Fruit fly (Drosophila melanogaster) whole organism, embryonic: ENCODE data around the gene Klp68D.
A peak's percentile ranks its signal among the peaks of the same experiment; 100 is the strongest.

ENCODE experiments used
- Antp ChIP-seq: fragments of 200-800 bp; sonication (Bioruptor generic); optimal IDR thresholded peaks from 3 replicates; lab custom pipeline; 2016; ENCODE audit warnings: missing biosample characterization, missing genetic modification characterization
- Atf6 ChIP-seq: fragments of 200-800 bp; sonication (Bioruptor generic); IDR thresholded peaks from 2 replicates; pipeline ENCODE4 v1.3.6; 2022; ENCODE audit warnings: missing biosample characterization, missing genetic modification characterization
- C15 ChIP-seq: fragments of 200-800 bp; sonication (Bioruptor generic); IDR thresholded peaks from 3 replicates; pipeline ENCODE4 v1.3.6; 2022; ENCODE audit warnings: missing biosample characterization, missing genetic modification characterization
- CG10321 ChIP-seq: fragments of 200-800 bp; sonication (Bioruptor generic); IDR thresholded peaks from 2 replicates; pipeline ENCODE4 v1.3.6; 2022; ENCODE audit warnings: missing biosample characterization, missing genetic modification characterization
- CG10431 ChIP-seq: fragments of 200-800 bp; sonication (Bioruptor generic); optimal IDR thresholded peaks from 3 replicates; lab custom pipeline; 2018; ENCODE audit warnings: missing biosample characterization, mild to moderate bottlenecking, missing genetic modification characterization
- CG11085 ChIP-seq: fragments of 200-800 bp; sonication (Bioruptor generic); IDR thresholded peaks from 2 replicates; pipeline ENCODE4 v1.3.6; 2022; ENCODE audit warnings: missing biosample characterization, missing genetic modification characterization
- CG11247 ChIP-seq: fragments of 200-800 bp; sonication (Bioruptor generic); IDR thresholded peaks from 2 replicates; pipeline ENCODE4 v1.3.6; 2022; ENCODE audit warnings: missing biosample characterization, missing genetic modification characterization
- CG1233 ChIP-seq: fragments of 200-800 bp; sonication (Bioruptor generic); optimal IDR thresholded peaks from 4 replicates; lab custom pipeline; 2018; ENCODE audit warnings: missing biosample characterization, mild to moderate bottlenecking, missing genetic modification characterization
- CG13287 ChIP-seq: fragments of 200-800 bp; sonication (Bioruptor generic); IDR thresholded peaks from 2 replicates; pipeline ENCODE4 v1.3.6; 2022; ENCODE audit warnings: missing biosample characterization, missing genetic modification characterization; ENCODE audit not compliant: partially characterized antibody
- CG15073 ChIP-seq: fragments of 200-800 bp; sonication (Bioruptor generic); optimal IDR thresholded peaks from 2 replicates; lab custom pipeline; 2016; ENCODE audit warnings: missing biosample characterization, missing genetic modification characterization
- CG17328 ChIP-seq: fragments of 200-800 bp; sonication (Bioruptor generic); IDR thresholded peaks from 2 replicates; pipeline ENCODE4 v1.3.6; 2022; ENCODE audit warnings: missing biosample characterization, missing genetic modification characterization
- CG1832 ChIP-seq: fragments of 200-800 bp; sonication (Bioruptor generic); optimal IDR thresholded peaks from 2 replicates; lab custom pipeline; 2017; ENCODE audit warnings: missing biosample characterization, mild to moderate bottlenecking, missing genetic modification characterization, inconsistent platforms
- CG2889 ChIP-seq: fragments of 200-800 bp; sonication (Bioruptor generic); IDR thresholded peaks from 3 replicates; pipeline ENCODE4 v1.3.6; 2022; ENCODE audit warnings: missing biosample characterization, missing genetic modification characterization
- CG3065 ChIP-seq: fragments of 200-800 bp; sonication (Bioruptor generic); optimal IDR thresholded peaks from 2 replicates; lab custom pipeline; 2016; ENCODE audit warnings: missing biosample characterization, missing genetic modification characterization
- CG3163 ChIP-seq: fragments of 200-800 bp; sonication (Bioruptor generic); optimal IDR thresholded peaks from 3 replicates; lab custom pipeline; 2016; ENCODE audit warnings: missing biosample characterization, missing genetic modification characterization
- CG3838 ChIP-seq: fragments of 200-800 bp; sonication (Bioruptor generic); optimal IDR thresholded peaks from 3 replicates; lab custom pipeline; 2016; ENCODE audit warnings: missing biosample characterization, missing genetic modification characterization
- CG6175 ChIP-seq: fragments of 200-800 bp; sonication (Bioruptor generic); IDR thresholded peaks from 3 replicates; pipeline ENCODE4 v1.3.6; 2022; ENCODE audit warnings: missing biosample characterization, missing genetic modification characterization
- CG8290 ChIP-seq, 3 experiments: fragments of 200-800 bp; sonication (Bioruptor generic); optimal IDR thresholded peaks; 2 replicates each; lab custom pipeline; 2016 to 2019; ENCODE audit warnings: missing biosample characterization in 3 of 3, missing genetic modification characterization in 3 of 3, mild to moderate bottlenecking in 2 of 3, moderate library complexity in 1 of 3
- CTCF ChIP-seq: fragments of 200-800 bp; sonication (Bioruptor generic); optimal IDR thresholded peaks from 2 replicates; lab custom pipeline; 2017; ENCODE audit warnings: missing biosample characterization, mild to moderate bottlenecking, missing genetic modification characterization, moderate library complexity
- Fer3 ChIP-seq: fragments of 200-800 bp; sonication (Bioruptor generic); optimal IDR thresholded peaks from 2 replicates; lab custom pipeline; 2018; ENCODE audit warnings: missing biosample characterization, mild to moderate bottlenecking, missing genetic modification characterization, moderate library complexity
- HLH3B ChIP-seq: fragments of 200-800 bp; sonication (Bioruptor generic); IDR thresholded peaks from 2 replicates; pipeline ENCODE4 v1.3.6; 2022; ENCODE audit warnings: missing biosample characterization, missing genetic modification characterization
- HmgZ ChIP-seq: fragments of 200-800 bp; sonication (Bioruptor generic); optimal IDR thresholded peaks from 2 replicates; lab custom pipeline; 2018; ENCODE audit warnings: missing biosample characterization, mild to moderate bottlenecking, missing genetic modification characterization
- Med ChIP-seq: fragments of 200-800 bp; sonication (Bioruptor generic); peaks from one replicate; lab custom pipeline; 2016; ENCODE audit warnings: missing biosample characterization, missing genetic modification characterization, mild to moderate bottlenecking, inconsistent platforms, moderate library complexity
- NK7.1 ChIP-seq: fragments of 200-800 bp; sonication (Bioruptor generic); optimal IDR thresholded peaks from 3 replicates; lab custom pipeline; 2016; ENCODE audit warnings: missing biosample characterization, missing genetic modification characterization
- Sry-δ ChIP-seq: fragments of 200-800 bp; sonication (Bioruptor generic); optimal IDR thresholded peaks from 2 replicates; lab custom pipeline; 2016; ENCODE audit warnings: missing biosample characterization, missing genetic modification characterization
- abd-A ChIP-seq: fragments of 200-800 bp; sonication (Bioruptor generic); optimal IDR thresholded peaks from 3 replicates; lab custom pipeline; 2019; ENCODE audit warnings: missing biosample characterization, mild to moderate bottlenecking, missing genetic modification characterization, moderate library complexity
- ato ChIP-seq: fragments of 200-800 bp; sonication (Bioruptor generic); IDR thresholded peaks from 2 replicates; pipeline ENCODE4 v1.3.6; 2022; ENCODE audit warnings: missing biosample characterization, missing genetic modification characterization; ENCODE audit not compliant: partially characterized antibody
- bbx ChIP-seq: fragments of 200-800 bp; sonication (Bioruptor generic); IDR thresholded peaks from 2 replicates; pipeline ENCODE4 v1.3.6; 2022; ENCODE audit warnings: missing biosample characterization, missing genetic modification characterization; ENCODE audit not compliant: partially characterized antibody
- btn ChIP-seq: fragments of 200-800 bp; sonication (Bioruptor generic); optimal IDR thresholded peaks from 2 replicates; lab custom pipeline; 2016; ENCODE audit warnings: missing biosample characterization, missing genetic modification characterization
- caup ChIP-seq: fragments of 200-800 bp; sonication (Bioruptor generic); optimal IDR thresholded peaks from 3 replicates; lab custom pipeline; 2017; ENCODE audit warnings: missing biosample characterization, mild to moderate bottlenecking, missing genetic modification characterization, moderate library complexity; ENCODE audit not compliant: severe bottlenecking
- ci ChIP-seq: fragments of 200-800 bp; sonication (Bioruptor generic); IDR thresholded peaks from 3 replicates; pipeline ENCODE4 v1.3.6; 2022; ENCODE audit warnings: missing biosample characterization, missing genetic modification characterization
- crol ChIP-seq: fragments of 200-800 bp; sonication (Bioruptor generic); IDR thresholded peaks from 2 replicates; pipeline ENCODE4 v1.3.6; 2022; ENCODE audit warnings: missing biosample characterization, missing genetic modification characterization
- dm ChIP-seq: fragments of 200-800 bp; sonication (Bioruptor generic); optimal IDR thresholded peaks from 3 replicates; lab custom pipeline; 2016; ENCODE audit warnings: missing biosample characterization, missing genetic modification characterization
- fd3F ChIP-seq: fragments of 200-800 bp; sonication (Bioruptor generic); optimal IDR thresholded peaks from 2 replicates; lab custom pipeline; 2018; ENCODE audit warnings: missing biosample characterization, mild to moderate bottlenecking, missing genetic modification characterization, moderate library complexity
- ind ChIP-seq: fragments of 200-800 bp; sonication (Bioruptor generic); optimal IDR thresholded peaks from 3 replicates; lab custom pipeline; 2016; ENCODE audit warnings: missing biosample characterization, missing genetic modification characterization
- lab ChIP-seq: fragments of 200-800 bp; sonication (Bioruptor generic); optimal IDR thresholded peaks from 3 replicates; lab custom pipeline; 2017; ENCODE audit warnings: missing biosample characterization, missing genetic modification characterization, mild to moderate bottlenecking, moderate library complexity, missing genetic modification reagents
- mirr ChIP-seq: fragments of 200-800 bp; sonication (Bioruptor generic); optimal IDR thresholded peaks from 3 replicates; lab custom pipeline; 2018; ENCODE audit warnings: missing biosample characterization, mild to moderate bottlenecking, missing genetic modification characterization
- nmo ChIP-seq: fragments of 200-800 bp; sonication (Bioruptor generic); optimal IDR thresholded peaks from 2 replicates; lab custom pipeline; 2018; ENCODE audit warnings: missing biosample characterization, mild to moderate bottlenecking, missing genetic modification characterization, moderate library complexity
- onecut ChIP-seq: fragments of 200-800 bp; sonication (Bioruptor generic); IDR thresholded peaks from 2 replicates; pipeline ENCODE4 v1.3.6; 2022; ENCODE audit warnings: missing biosample characterization, missing genetic modification characterization
- org-1 ChIP-seq: fragments of 200-800 bp; sonication (Bioruptor generic); optimal IDR thresholded peaks from 2 replicates; lab custom pipeline; 2017; ENCODE audit warnings: missing biosample characterization, missing genetic modification characterization
- pros ChIP-seq: fragments of 200-800 bp; sonication (Bioruptor generic); optimal IDR thresholded peaks from 3 replicates; lab custom pipeline; 2019; ENCODE audit warnings: missing biosample characterization, mild to moderate bottlenecking, missing genetic modification characterization, moderate library complexity
- repo ChIP-seq: fragments of 200-800 bp; sonication (Bioruptor generic); optimal IDR thresholded peaks from 2 replicates; lab custom pipeline; 2016; ENCODE audit warnings: missing biosample characterization, missing genetic modification characterization
- so ChIP-seq: fragments of 200-800 bp; sonication (Bioruptor generic); IDR thresholded peaks from 3 replicates; pipeline ENCODE4 v1.3.6; 2022; ENCODE audit warnings: missing biosample characterization, missing genetic modification characterization
- tio ChIP-seq: fragments of 200-800 bp; sonication (Bioruptor generic); optimal IDR thresholded peaks from 2 replicates; lab custom pipeline; 2017; ENCODE audit warnings: missing biosample characterization, missing genetic modification characterization, inconsistent platforms
- tll ChIP-seq, 2 experiments: fragments of 200-800 bp in 1 of 2; fragments of >200 bp in 1 of 2; sonication (Bioruptor generic) in 1 of 2; optimal IDR thresholded peaks; 2 replicates each; lab custom pipeline; 2017 to 2019; ENCODE audit warnings: missing biosample characterization in 2 of 2, missing genetic modification characterization in 2 of 2, mild to moderate bottlenecking in 1 of 2, moderate library complexity in 1 of 2
- twi ChIP-seq: fragments of 200-800 bp; optimal IDR thresholded peaks from 2 replicates; lab custom pipeline; 2019; ENCODE audit warnings: missing biosample characterization, mild to moderate bottlenecking, missing genetic modification characterization, moderate library complexity
- tx ChIP-seq: fragments of 200-800 bp; sonication (Bioruptor generic); optimal IDR thresholded peaks from 2 replicates; lab custom pipeline; 2016; ENCODE audit warnings: missing biosample characterization, missing genetic modification characterization
- vnd ChIP-seq: fragments of 200-800 bp; sonication (Bioruptor generic); IDR thresholded peaks from 3 replicates; pipeline ENCODE4 v1.3.6; 2022; ENCODE audit warnings: missing biosample characterization, missing genetic modification characterization; ENCODE audit not compliant: partially characterized antibody
- wek ChIP-seq: fragments of 200-800 bp; sonication (Bioruptor generic); optimal IDR thresholded peaks from 3 replicates; lab custom pipeline; 2018; ENCODE audit warnings: missing biosample characterization, mild to moderate bottlenecking, missing genetic modification characterization, moderate library complexity

Gene Klp68D

DNA sequence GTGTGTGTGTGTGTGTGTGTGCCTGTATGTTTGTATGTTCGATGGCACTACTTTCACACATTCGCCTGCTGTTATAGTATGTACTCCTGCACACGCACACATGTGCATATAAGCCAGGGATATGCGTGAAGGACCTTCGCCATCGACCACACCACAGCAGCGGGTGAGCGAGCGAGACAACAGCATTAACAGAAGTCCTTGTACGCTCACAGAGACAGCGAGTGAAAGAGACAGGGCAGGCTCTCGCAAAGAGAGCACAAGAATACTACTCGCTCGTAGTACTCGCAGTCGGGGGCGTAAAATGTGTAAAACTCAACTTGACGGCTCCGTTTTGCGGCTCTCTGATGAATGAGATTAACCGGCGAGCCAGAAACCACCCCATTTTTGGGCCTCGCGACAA lies 30.5 kb upstream of the Klp68D start (continued):
- peak; percentile 13 for TF ChIP-seq abd-A (tag; lab: Kevin White, UChicago)
- TF ChIP-seq CG1832 (GFP tag; lab: Kevin White, UChicago), result peak; percentile 77
- TF ChIP-seq CG10321 (GFP tag; lab: Robert Waterston, UW), result peak; percentile 51; the same call in 1 of the 2 replicates
- TF ChIP-seq crol (GFP tag; lab: Robert Waterston, UW), result peak; percentile 44; the same call in 1 of the 2 replicates

DNA sequence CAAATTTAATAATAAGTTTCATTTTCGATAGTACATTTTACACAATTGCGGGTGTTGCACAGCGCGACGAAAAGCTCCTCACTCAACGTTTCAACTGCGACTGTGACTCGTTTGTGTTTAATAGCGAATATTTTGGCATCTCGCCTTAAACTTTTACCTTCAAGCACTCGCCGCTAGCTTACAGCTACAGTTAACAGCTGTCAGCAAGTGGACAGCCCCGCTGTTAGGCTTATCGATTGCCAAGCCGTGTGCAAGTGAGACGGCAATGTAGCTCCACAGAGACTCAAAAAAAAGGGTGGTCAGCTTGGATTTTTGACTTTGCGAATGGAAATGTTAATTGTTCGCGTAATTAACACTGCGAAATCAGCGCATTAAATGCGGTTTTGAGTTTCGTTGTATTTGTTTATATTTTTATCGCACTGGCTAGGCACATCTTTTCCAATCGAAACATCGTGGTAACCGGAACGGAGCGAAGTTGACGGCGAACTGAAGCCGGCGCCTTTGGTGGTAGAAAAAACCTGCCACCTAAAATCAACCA lies 29.6 kb upstream of the Klp68D start, which contains the start of gene loaf:
TSS of gene loaf (minus strand) at position 488 of the 538 bp plus-strand sequence.
- TF ChIP-seq Antp (no peak), tll (GFP tag; optimal IDR thresholded peaks at IDR 0.05; lab: Kevin White, UChicago) (no peak), tio (GFP tag; lab: Kevin White, UChicago) (no peak), CG15073 (GFP tag; lab: Kevin White, UChicago) (no peak), so (GFP tag; lab: Robert Waterston, UW) (no peak), CG13287 (peak; percentile 49; the same call in 1 of the 2 replicates), nmo (GFP tag; lab: Kevin White, UChicago) (no peak), NK7.1 (GFP tag; lab: Kevin White, UChicago) (no peak), CG11247 (GFP tag; lab: Robert Waterston, UW) (no peak), lab (GFP tag; lab: Kevin White, UChicago) (no peak), CG3163 (GFP tag; lab: Kevin White, UChicago) (no peak), ind (GFP tag; lab: Kevin White, UChicago) (no peak), dm (GFP tag; lab: Kevin White, UChicago) (no peak), caup (GFP tag; lab: Kevin White, UChicago) (no peak), pros (GFP tag; lab: Kevin White, UChicago) (no peak), CG17328 (no peak), HLH3B (no peak), CG11085 (no peak), C15 (GFP tag; lab: Robert Waterston, UW) (0 out of 3 replicates have a peak, but pooled peaks have one; percentile 8), CG1233 (GFP tag; lab: Kevin White, UChicago) (no peak), CG2889 (GFP tag; lab: Robert Waterston, UW) (no peak), ato (GFP tag; lab: Robert Waterston, UW) (no peak), HmgZ (tag; lab: Kevin White, UChicago) (no peak), CG3065 (GFP tag; lab: Kevin White, UChicago) (no peak), Sry-δ (GFP tag; lab: Kevin White, UChicago) (no peak), btn (GFP tag; lab: Kevin White, UChicago) (no peak), repo (GFP tag; lab: Kevin White, UChicago) (no peak), org-1 (GFP tag; lab: Kevin White, UChicago) (no peak), CG8290 (GFP tag; optimal IDR thresholded peaks at IDR 0.05; lab: Kevin White, UChicago) (no peak), CG8290 (tag; optimal IDR thresholded peaks at IDR 0.05; lab: Kevin White, UChicago) (peak in 1 of 2 experiments; percentile 18), onecut (GFP tag; lab: Robert Waterston, UW) (peak; percentile 95), mirr (GFP tag; lab: Kevin White, UChicago) (no peak), CG10431 (GFP tag; lab: Kevin White, UChicago) (no peak), Atf6 (GFP tag; lab: Robert Waterston, UW) (no peak), tx (no peak), fd3F (GFP tag; lab: Kevin White, UChicago) (no peak), twi (no peak), CG6175 (GFP tag; lab: Robert Waterston, UW) (no peak), Fer3 (tag; lab: Kevin White, UChicago) (no peak), bbx (0 out of 2 replicates have a peak, but pooled peaks have one; percentile 13), CG3838 (GFP tag; lab: Kevin White, UChicago) (no peak), Med (GFP tag; lab: Kevin White, UChicago) (peak; percentile 68), vnd (GFP tag; lab: Robert Waterston, UW) (no peak), ci (GFP tag; lab: Robert Waterston, UW) (no peak), wek (GFP tag; lab: Kevin White, UChicago) (no peak), CTCF (GFP tag; lab: Kevin White, UChicago) (no peak)
